Fruit fly (Drosophila melanogaster) whole organism, pupa: Measurements from ENCODE around the gene mub.

Experiments used
- CG10348 ChIP-seq: fragments of 200-800 bp; sonication (Bioruptor generic); IDR thresholded peaks from 2 replicates; pipeline ENCODE4 v1.3.6; 2022; ENCODE audit warnings: missing biosample characterization, missing genetic modification characterization
- CG12605 ChIP-seq: fragments of 200-800 bp; sonication (Bioruptor generic); IDR thresholded peaks from 2 replicates; pipeline ENCODE4 v1.3.6; 2022; ENCODE audit warnings: missing biosample characterization, missing genetic modification characterization
- CG13204 ChIP-seq: fragments of 200-800 bp; sonication (Bioruptor generic); optimal IDR thresholded peaks from 2 replicates; lab custom pipeline; 2018; ENCODE audit warnings: missing biosample characterization, mild to moderate bottlenecking, missing genetic modification characterization, moderate library complexity
- CG14655 ChIP-seq: fragments of 200-800 bp; sonication (Bioruptor generic); optimal IDR thresholded peaks from 3 replicates; lab custom pipeline; 2017; ENCODE audit warnings: mild to moderate bottlenecking, missing biosample characterization, missing genetic modification reagents, missing genetic modification characterization
- CG15710 ChIP-seq: fragments of 200-800 bp; sonication (Bioruptor generic); optimal IDR thresholded peaks from 2 replicates; lab custom pipeline; 2018; ENCODE audit warnings: missing biosample characterization, mild to moderate bottlenecking, missing genetic modification characterization, moderate library complexity
- CG17806 ChIP-seq: fragments of 200-800 bp; sonication (Bioruptor generic); optimal IDR thresholded peaks from 2 replicates; lab custom pipeline; 2018; ENCODE audit warnings: missing biosample characterization, mild to moderate bottlenecking, missing genetic modification characterization, moderate library complexity
- CG32121 ChIP-seq: fragments of 200-800 bp; sonication (Bioruptor generic); IDR thresholded peaks from 2 replicates; pipeline ENCODE4 v1.3.6; 2022; ENCODE audit warnings: missing biosample characterization, missing genetic modification characterization
- CG34367 ChIP-seq: fragments of 200-800 bp; sonication (Bioruptor generic); optimal IDR thresholded peaks from 2 replicates; lab custom pipeline; 2018; ENCODE audit warnings: missing biosample characterization, mild to moderate bottlenecking, missing genetic modification characterization
- CG4496 ChIP-seq: fragments of 200-800 bp; sonication (Bioruptor generic); IDR thresholded peaks from 3 replicates; pipeline ENCODE4 v1.3.6; 2022; ENCODE audit warnings: missing biosample characterization, missing genetic modification characterization
- CG8159 ChIP-seq: fragments of 200-800 bp; sonication (Bioruptor generic); optimal IDR thresholded peaks from 3 replicates; lab custom pipeline; 2018; ENCODE audit warnings: missing biosample characterization, mild to moderate bottlenecking, missing genetic modification characterization, moderate library complexity
- CG8301 ChIP-seq: fragments of 200-800 bp; sonication (Bioruptor generic); optimal IDR thresholded peaks from 2 replicates; lab custom pipeline; 2018; ENCODE audit warnings: missing biosample characterization, mild to moderate bottlenecking, missing genetic modification characterization
- CG9948 ChIP-seq: fragments of 200-800 bp; sonication (Bioruptor generic); optimal IDR thresholded peaks from 2 replicates; lab custom pipeline; 2018; ENCODE audit warnings: missing biosample characterization, mild to moderate bottlenecking, missing genetic modification characterization, moderate library complexity
- D1 ChIP-seq: fragments of 200-800 bp; sonication (Bioruptor generic); optimal IDR thresholded peaks from 2 replicates; lab custom pipeline; 2018; ENCODE audit warnings: missing biosample characterization, mild to moderate bottlenecking, missing genetic modification characterization, moderate library complexity
- EcR ChIP-seq: fragments of 200-800 bp; sonication (Bioruptor generic); optimal IDR thresholded peaks from 3 replicates; lab custom pipeline; 2019; ENCODE audit warnings: missing biosample characterization, missing genetic modification characterization, mild to moderate bottlenecking, moderate library complexity, missing genetic modification reagents
- Ets98B ChIP-seq: fragments of 200-800 bp; sonication (Bioruptor generic); IDR thresholded peaks from 2 replicates; pipeline ENCODE4 v1.3.6; 2022; ENCODE audit warnings: missing biosample characterization, missing genetic modification characterization
- Pif1A ChIP-seq: fragments of 200-800 bp; sonication (Bioruptor generic); optimal IDR thresholded peaks from 3 replicates; lab custom pipeline; 2016; ENCODE audit warnings: missing biosample characterization, missing genetic modification characterization
- Pif1B ChIP-seq: fragments of 200-800 bp; sonication (Bioruptor generic); optimal IDR thresholded peaks from 3 replicates; lab custom pipeline; 2016; ENCODE audit warnings: missing biosample characterization, missing genetic modification characterization
- Snoo ChIP-seq: fragments of 200-800 bp; sonication (Bioruptor generic); optimal IDR thresholded peaks from 3 replicates; lab custom pipeline; 2017; ENCODE audit warnings: missing biosample characterization, mild to moderate bottlenecking, missing genetic modification characterization, inconsistent platforms
- fd96Ca ChIP-seq: fragments of 200-800 bp; sonication (Bioruptor generic); IDR thresholded peaks from 3 replicates; pipeline ENCODE4 v1.3.6; 2022; ENCODE audit warnings: missing biosample characterization, missing genetic modification characterization
- gl ChIP-seq: fragments of 200-800 bp; sonication (Bioruptor generic); optimal IDR thresholded peaks from 2 replicates; lab custom pipeline; 2018; ENCODE audit warnings: missing biosample characterization, mild to moderate bottlenecking, missing genetic modification characterization
- rn ChIP-seq: fragments of 200-800 bp; sonication (Bioruptor generic); IDR thresholded peaks from 2 replicates; pipeline ENCODE4 v1.3.6; 2022; ENCODE audit warnings: missing biosample characterization, missing genetic modification characterization

mub gene

DNA sequence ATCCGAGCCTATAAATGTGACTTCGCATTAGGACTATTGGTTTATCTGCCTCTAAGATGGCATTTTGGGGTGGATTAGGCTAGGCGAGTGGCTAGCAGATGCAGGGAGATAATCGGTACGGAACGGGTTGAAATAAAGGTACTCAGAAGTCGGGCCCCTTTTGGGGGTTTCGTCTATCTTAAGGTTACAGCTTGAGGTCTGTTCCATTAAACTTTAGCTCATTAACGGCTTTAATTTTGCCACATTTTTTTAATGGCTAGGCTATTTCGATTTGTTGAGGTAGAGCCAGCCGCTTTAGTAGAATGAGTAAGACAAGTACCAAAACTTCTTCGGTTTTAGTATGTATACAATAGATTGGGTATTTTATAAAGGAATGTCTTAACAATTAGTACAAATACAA is 49.5 kb downstream of the mub start:
- TF ChIP-seq CG9948: peak; percentile 45
- TF ChIP-seq CG14655: peak; percentile 63
- TF ChIP-seq Ets98B: no peak
- no peak for TF ChIP-seq EcR (GFP tag; lab: Kevin White, UChicago)
- peak; percentile 9 for TF ChIP-seq CG17806 (tag; lab: Kevin White, UChicago)
- TF ChIP-seq CG8301 (tag; lab: Kevin White, UChicago): peak; percentile 50
- TF ChIP-seq CG4496 (GFP tag; lab: Robert Waterston, UW): no peak
- TF ChIP-seq Snoo: no peak
- no peak for TF ChIP-seq CG15710 (tag; lab: Kevin White, UChicago)

DNA sequence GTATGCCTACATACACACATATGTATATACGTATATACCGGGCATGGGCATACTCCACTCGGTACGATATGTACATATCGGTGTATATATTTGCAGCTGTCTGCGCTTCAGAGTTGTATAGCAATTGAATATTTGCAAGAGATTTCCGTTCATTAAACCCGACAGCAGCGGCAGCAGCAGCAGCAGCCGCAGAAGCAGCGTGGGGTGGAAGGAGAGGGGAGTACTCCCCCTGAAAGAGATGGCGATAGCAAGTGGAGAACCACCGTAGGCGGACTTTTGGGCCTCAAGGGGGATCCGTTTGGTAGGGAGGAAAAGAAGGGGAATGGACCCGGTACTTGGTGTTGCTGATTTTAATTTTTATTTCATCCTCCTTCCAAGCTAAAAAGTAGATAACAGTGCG is 50.2 kb downstream of the mub start:
- peak; percentile 100 for TF ChIP-seq EcR (GFP tag; lab: Kevin White, UChicago)
- TF ChIP-seq CG32121 (GFP tag; lab: Robert Waterston, UW): 0 out of 2 replicates have a peak, but pooled peaks have one; percentile 58
- no peak for TF ChIP-seq D1 (tag; lab: Kevin White, UChicago)
- peak; percentile 20 for TF ChIP-seq CG8301 (tag; lab: Kevin White, UChicago)
- TF ChIP-seq CG9948: no peak
- no peak; the same call in 1 of the 2 replicates for TF ChIP-seq CG12605 (GFP tag; lab: Robert Waterston, UW)
- peak; percentile 2 for TF ChIP-seq Pif1A
- peak; percentile 1 for TF ChIP-seq CG8159 (tag; lab: Kevin White, UChicago)
- no peak for TF ChIP-seq Snoo
- TF ChIP-seq Pif1B (GFP tag; lab: Kevin White, UChicago): peak; percentile 51
- TF ChIP-seq fd96Ca: peak; percentile 65; the same call in 2 of the 3 replicates
- no peak for TF ChIP-seq CG34367
- TF ChIP-seq rn: 0 out of 2 replicates have a peak, but pooled peaks have one; percentile 12
- no peak; the same call in 1 of the 2 replicates for TF ChIP-seq Ets98B
- peak; percentile 98 for TF ChIP-seq CG13204 (GFP tag; lab: Kevin White, UChicago)
- peak; percentile 67 for TF ChIP-seq CG4496 (GFP tag; lab: Robert Waterston, UW)
- TF ChIP-seq CG14655: peak; percentile 37
- no peak for TF ChIP-seq CG15710 (tag; lab: Kevin White, UChicago)
- peak; percentile 42 for TF ChIP-seq gl (tag; lab: Kevin White, UChicago)
- TF ChIP-seq CG10348 (GFP tag; lab: Robert Waterston, UW): no peak
- TF ChIP-seq CG17806 (tag; lab: Kevin White, UChicago): no peak

DNA sequence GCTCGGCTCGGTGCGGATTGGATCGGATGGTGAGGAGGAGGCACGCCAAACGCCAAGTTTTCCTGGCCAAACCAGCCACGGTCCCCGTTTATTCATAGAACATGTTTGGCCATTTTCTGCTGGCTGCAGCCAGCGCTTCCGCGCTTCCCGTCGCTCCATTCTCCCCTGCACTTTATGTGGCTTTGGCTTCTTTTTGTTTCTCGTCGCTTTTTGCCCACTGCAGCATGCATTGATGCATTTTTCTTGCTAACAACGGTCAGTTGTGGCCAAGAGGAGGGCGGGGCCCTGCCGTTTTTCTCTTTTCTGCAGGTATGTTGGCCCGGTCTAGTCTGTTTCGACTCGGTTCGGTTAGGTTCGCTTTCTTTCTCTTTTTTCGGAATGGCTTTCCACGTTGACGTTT is 51.6 kb downstream of the mub start:
- TF ChIP-seq Pif1B (GFP tag; lab: Kevin White, UChicago) (no peak), gl (tag; lab: Kevin White, UChicago) (no peak), CG8301 (tag; lab: Kevin White, UChicago) (peak; percentile 7), CG9948 (no peak), Snoo (no peak), CG14655 (peak; percentile 45), D1 (tag; lab: Kevin White, UChicago) (no peak), Ets98B (peak; percentile 37; the same call in 1 of the 2 replicates), CG10348 (GFP tag; lab: Robert Waterston, UW) (no peak), Pif1A (no peak), rn (no peak; the same call in 1 of the 2 replicates), CG12605 (GFP tag; lab: Robert Waterston, UW) (peak; percentile 57; the same call in 1 of the 2 replicates), CG13204 (GFP tag; lab: Kevin White, UChicago) (peak; percentile 63), EcR (GFP tag; lab: Kevin White, UChicago) (peak; percentile 7), CG15710 (tag; lab: Kevin White, UChicago) (no peak), fd96Ca (peak; percentile 50; the same call in 1 of the 3 replicates), CG34367 (no peak), CG4496 (GFP tag; lab: Robert Waterston, UW) (peak; percentile 43; the same call in 1 of the 3 replicates), CG17806 (tag; lab: Kevin White, UChicago) (no peak), CG8159 (tag; lab: Kevin White, UChicago) (no peak), CG32121 (GFP tag; lab: Robert Waterston, UW) (peak; percentile 56)

DNA sequence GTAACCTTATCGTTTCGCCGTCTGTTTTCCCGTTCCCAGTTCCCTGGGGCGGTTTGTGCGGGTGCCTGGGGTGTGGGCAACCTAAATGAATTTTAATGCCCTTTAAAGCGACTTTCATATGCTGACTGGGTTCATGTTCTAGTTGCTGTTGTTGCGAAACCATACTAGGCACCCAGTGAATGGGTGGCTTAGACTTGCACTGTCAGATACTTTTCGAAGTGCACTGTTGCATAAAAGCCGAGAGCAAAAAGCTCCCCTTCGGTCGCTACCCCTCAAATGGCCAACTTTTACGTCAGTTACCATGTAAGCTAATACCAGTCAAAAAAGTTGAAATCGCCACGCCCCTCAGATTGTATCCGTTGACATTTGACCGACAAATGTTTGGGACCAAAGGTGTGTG is 54.9 kb downstream of the mub start:
- TF ChIP-seq D1 (tag; lab: Kevin White, UChicago): no peak
- no peak for TF ChIP-seq CG9948
- TF ChIP-seq CG8301 (tag; lab: Kevin White, UChicago): no peak
- peak; percentile 41 for TF ChIP-seq gl (tag; lab: Kevin White, UChicago)
- TF ChIP-seq CG17806 (tag; lab: Kevin White, UChicago): no peak
- no peak for TF ChIP-seq Snoo
- TF ChIP-seq CG13204 (GFP tag; lab: Kevin White, UChicago): no peak
- TF ChIP-seq CG8159 (tag; lab: Kevin White, UChicago): no peak
- TF ChIP-seq EcR (GFP tag; lab: Kevin White, UChicago): no peak
- TF ChIP-seq CG12605 (GFP tag; lab: Robert Waterston, UW): no peak
- TF ChIP-seq CG14655: no peak
- TF ChIP-seq CG4496 (GFP tag; lab: Robert Waterston, UW): no peak
- no peak for TF ChIP-seq CG32121 (GFP tag; lab: Robert Waterston, UW)
- 0 out of 3 replicates have a peak, but pooled peaks have one; percentile 20 for TF ChIP-seq fd96Ca
- no peak for TF ChIP-seq CG15710 (tag; lab: Kevin White, UChicago)
- TF ChIP-seq, all 21 proteins: peak for 2

- 0 out of 3 replicates have a peak, but pooled peaks have one; percentile 22 for TF ChIP-seq CG4496 (GFP tag; lab: Robert Waterston, UW)
- no peak for TF ChIP-seq Ets98B
- TF ChIP-seq, all 21 proteins: peak for 1
Measured at dm6 chr3L:21908860-21909259, 64.3 kb downstream of the mub start.

dm6 chr3L:21918605-21919004 is 74.0 kb downstream of the mub start:
- TF ChIP-seq CG34367: no peak
- TF ChIP-seq CG9948: peak; percentile 65
- no peak for TF ChIP-seq rn
- no peak for TF ChIP-seq fd96Ca
- TF ChIP-seq CG15710 (tag; lab: Kevin White, UChicago): peak; percentile 38
- no peak for TF ChIP-seq CG10348 (GFP tag; lab: Robert Waterston, UW)
- TF ChIP-seq CG17806 (tag; lab: Kevin White, UChicago): peak; percentile 60
- TF ChIP-seq EcR (GFP tag; lab: Kevin White, UChicago): no peak
- no peak for TF ChIP-seq Snoo
- TF ChIP-seq Ets98B: no peak
- peak; percentile 69 for TF ChIP-seq CG8301 (tag; lab: Kevin White, UChicago)
- TF ChIP-seq CG8159 (tag; lab: Kevin White, UChicago): no peak
- no peak for TF ChIP-seq CG32121 (GFP tag; lab: Robert Waterston, UW)
- no peak for TF ChIP-seq Pif1A
- TF ChIP-seq Pif1B (GFP tag; lab: Kevin White, UChicago): no peak
- peak; percentile 16 for TF ChIP-seq D1 (tag; lab: Kevin White, UChicago)
- TF ChIP-seq CG12605 (GFP tag; lab: Robert Waterston, UW): no peak
- 0 out of 3 replicates have a peak, but pooled peaks have one; percentile 24 for TF ChIP-seq CG4496 (GFP tag; lab: Robert Waterston, UW)
- TF ChIP-seq CG14655: no peak
- no peak for TF ChIP-seq CG13204 (GFP tag; lab: Kevin White, UChicago)
- TF ChIP-seq gl (tag; lab: Kevin White, UChicago): no peak
- TF ChIP-seq, all 21 proteins: peak for 6
